Worm (Caenorhabditis elegans) whole organism, L1 larva: ENCODE data around the gene C03C10.7.
A peak's percentile ranks its signal among the peaks of the same experiment; 100 is the strongest.

Experiments used
- C04F5.9 ChIP-seq: sonication (generic microtip); optimal IDR thresholded peaks from 2 replicates; lab custom pipeline; 2016; ENCODE audit warnings: missing genetic modification characterization, missing compliant biosample characterization
- Y116A8C.19 ChIP-seq: sonication (generic microtip); optimal IDR thresholded peaks from 2 replicates; lab custom pipeline; 2016; ENCODE audit warnings: missing compliant biosample characterization, missing genetic modification characterization, borderline replicate concordance
- alr-1 ChIP-seq: fragments of 200-800 bp; sonication (Bioruptor generic); optimal IDR thresholded peaks from 2 replicates; lab custom pipeline; 2018; ENCODE audit warnings: borderline replicate concordance, mild to moderate bottlenecking, missing genetic modification characterization, missing compliant biosample characterization
- aly-2 ChIP-seq: fragments of 150-350 bp; optimal IDR thresholded peaks from 2 replicates; lab custom pipeline; 2014; ENCODE audit warnings: missing biosample characterization, missing genetic modification characterization
- blmp-1 ChIP-seq: fragments of 150-350 bp; optimal IDR thresholded peaks from 2 replicates; lab custom pipeline; 2014; ENCODE audit warnings: missing biosample characterization, missing genetic modification characterization
- ceh-63 ChIP-seq: fragments of 200-800 bp; sonication (Bioruptor generic); optimal IDR thresholded peaks from 2 replicates; lab custom pipeline; 2018; ENCODE audit warnings: mild to moderate bottlenecking, missing genetic modification characterization, missing compliant biosample characterization
- ceh-8 ChIP-seq: fragments of 200-800 bp; sonication (Bioruptor generic); optimal IDR thresholded peaks from 2 replicates; lab custom pipeline; 2018; ENCODE audit warnings: mild to moderate bottlenecking, missing genetic modification characterization, moderate library complexity, missing compliant biosample characterization
- ceh-82 ChIP-seq, 3 experiments: fragments of 150-350 bp in 1 of 3; sonication (generic microtip) in 2 of 3; optimal IDR thresholded peaks; 2 replicates each; lab custom pipeline; 2014 to 2017; ENCODE audit warnings: missing biosample characterization in 3 of 3, missing genetic modification characterization in 3 of 3
- ceh-88 ChIP-seq: fragments of 200-800 bp; sonication (Bioruptor generic); IDR thresholded peaks from 2 replicates; pipeline ENCODE4 v1.3.6; 2022; ENCODE audit warnings: missing genetic modification characterization, missing compliant biosample characterization
- ces-1 ChIP-seq: fragments of 150-350 bp; optimal IDR thresholded peaks from 2 replicates; lab custom pipeline; 2014; ENCODE audit warnings: missing biosample characterization, missing genetic modification reagents, missing genetic modification characterization
- dsc-1 ChIP-seq: sonication (generic microtip); optimal IDR thresholded peaks from 2 replicates; lab custom pipeline; 2016; ENCODE audit warnings: mild to moderate bottlenecking, missing genetic modification characterization, missing compliant biosample characterization
- efl-1 ChIP-seq, 4 experiments: fragments of 150-350 bp; optimal IDR thresholded peaks in 3 of 4; peaks in 1 of 4; 1 replicate in 1 of 4; 2 replicates in 3 of 4; lab custom pipeline; 2014; ENCODE audit warnings: missing biosample characterization in 2 of 4, missing genetic modification characterization in 2 of 4, missing genetic modification reagents in 2 of 4
- elt-2 ChIP-seq: sonication (generic microtip); optimal IDR thresholded peaks from 2 replicates; lab custom pipeline; 2016; ENCODE audit warnings: missing genetic modification characterization, mild to moderate bottlenecking, inconsistent platforms, missing compliant biosample characterization, missing genetic modification reagents
- elt-3 ChIP-seq, 6 experiments: fragments of 150-350 bp in 1 of 6; sonication (generic microtip); optimal IDR thresholded peaks; 2 replicates each; lab custom pipeline; 2017 to 2018; ENCODE audit warnings: missing biosample characterization in 6 of 6, missing genetic modification characterization in 6 of 6, inconsistent platforms in 1 of 6
- ets-5 ChIP-seq: fragments of 200-800 bp; sonication (Bioruptor generic); IDR thresholded peaks from 2 replicates; pipeline ENCODE4 v1.3.6; 2022; ENCODE audit warnings: missing genetic modification characterization, missing compliant biosample characterization
- fkh-4 ChIP-seq: sonication (generic microtip); optimal IDR thresholded peaks from 2 replicates; lab custom pipeline; 2016; ENCODE audit warnings: missing compliant biosample characterization, missing genetic modification characterization, borderline replicate concordance
- fkh-8 ChIP-seq: sonication (generic microtip); optimal IDR thresholded peaks from 2 replicates; lab custom pipeline; 2016; ENCODE audit warnings: mild to moderate bottlenecking, missing genetic modification characterization, missing compliant biosample characterization
- grh-1 ChIP-seq: fragments of 200-800 bp; sonication (Bioruptor generic); IDR thresholded peaks from 2 replicates; pipeline ENCODE4 v1.3.6; 2022; ENCODE audit warnings: missing genetic modification reagents, missing genetic modification characterization, missing compliant biosample characterization
- hlh-17 ChIP-seq: fragments of 200-800 bp; sonication (Bioruptor generic); optimal IDR thresholded peaks from 2 replicates; lab custom pipeline; 2018; ENCODE audit warnings: missing genetic modification characterization, mild to moderate bottlenecking, missing compliant biosample characterization, moderate library complexity, borderline replicate concordance
- hlh-4 ChIP-seq: sonication (generic microtip); optimal IDR thresholded peaks from 2 replicates; lab custom pipeline; 2016; ENCODE audit warnings: mild to moderate bottlenecking, missing genetic modification characterization, missing compliant biosample characterization
- irx-1 ChIP-seq: sonication (generic microtip); optimal IDR thresholded peaks from 2 replicates; lab custom pipeline; 2016; ENCODE audit warnings: missing genetic modification characterization, missing compliant biosample characterization
- isw-1 ChIP-seq: fragments of 200-800 bp; sonication (Bioruptor generic); IDR thresholded peaks from 2 replicates; pipeline ENCODE4 v1.3.6; 2022; ENCODE audit warnings: missing genetic modification characterization, missing compliant biosample characterization
- lin-13 ChIP-seq: fragments of 150-350 bp; optimal IDR thresholded peaks from 2 replicates; lab custom pipeline; 2014; ENCODE audit warnings: missing biosample characterization, missing genetic modification reagents, missing genetic modification characterization
- lin-15B ChIP-seq: fragments of 150-350 bp; sonication (generic microtip); optimal IDR thresholded peaks from 3 replicates; lab custom pipeline; 2014; ENCODE audit warnings: missing biosample characterization, missing genetic modification characterization
- lin-39 ChIP-seq: fragments of 150-350 bp; optimal IDR thresholded peaks from 2 replicates; lab custom pipeline; 2014; ENCODE audit warnings: missing biosample characterization, missing genetic modification reagents, missing genetic modification characterization
- lir-3 ChIP-seq: sonication (generic microtip); optimal IDR thresholded peaks from 2 replicates; lab custom pipeline; 2016; ENCODE audit warnings: mild to moderate bottlenecking, missing genetic modification characterization, moderate library complexity, missing compliant biosample characterization; ENCODE audit not compliant: poor library complexity
- lsy-2 ChIP-seq, 2 experiments: fragments of 150-350 bp; optimal IDR thresholded peaks; 2 replicates each; lab custom pipeline; 2014; ENCODE audit warnings: missing biosample characterization in 2 of 2, missing genetic modification characterization in 2 of 2
- mab-9 ChIP-seq: fragments of 200-800 bp; sonication (Bioruptor generic); IDR thresholded peaks from 2 replicates; pipeline ENCODE4 v1.3.6; 2022; ENCODE audit warnings: missing genetic modification reagents, missing genetic modification characterization, missing compliant biosample characterization
- mep-1 ChIP-seq: fragments of 150-350 bp; optimal IDR thresholded peaks from 2 replicates; lab custom pipeline; 2014; ENCODE audit warnings: missing biosample characterization, missing genetic modification characterization
- nhr-20 ChIP-seq: sonication (generic microtip); optimal IDR thresholded peaks from 2 replicates; lab custom pipeline; 2016; ENCODE audit warnings: mild to moderate bottlenecking, missing genetic modification characterization, missing compliant biosample characterization
- nhr-237 ChIP-seq: fragments of 150-350 bp; optimal IDR thresholded peaks from 2 replicates; lab custom pipeline; 2014; ENCODE audit warnings: missing biosample characterization, missing genetic modification characterization
- nhr-76 ChIP-seq: sonication (generic microtip); optimal IDR thresholded peaks from 2 replicates; lab custom pipeline; 2017; ENCODE audit warnings: missing biosample characterization, missing genetic modification characterization
- nhr-77 ChIP-seq: fragments of 150-350 bp; optimal IDR thresholded peaks from 2 replicates; lab custom pipeline; 2014; ENCODE audit warnings: missing biosample characterization, missing genetic modification characterization
- nhr-84 ChIP-seq: sonication (generic microtip); optimal IDR thresholded peaks from 2 replicates; lab custom pipeline; 2017; ENCODE audit warnings: missing biosample characterization, missing genetic modification characterization
- nhr-85 ChIP-seq: sonication (generic microtip); peaks from one replicate; lab custom pipeline; 2016; ENCODE audit warnings: missing genetic modification characterization, inconsistent platforms, missing compliant biosample characterization
- nhr-90 ChIP-seq: sonication (generic microtip); optimal IDR thresholded peaks from 2 replicates; lab custom pipeline; 2016; ENCODE audit warnings: mild to moderate bottlenecking, missing genetic modification characterization, missing compliant biosample characterization; ENCODE audit not compliant: poor library complexity
- pag-3 ChIP-seq: sonication (generic microtip); optimal IDR thresholded peaks from 2 replicates; lab custom pipeline; 2017; ENCODE audit warnings: missing genetic modification characterization, mild to moderate bottlenecking, missing compliant biosample characterization, antibody characterized with exemption, borderline replicate concordance; ENCODE audit not compliant: insufficient read depth
- pqm-1 ChIP-seq: sonication (generic microtip); optimal IDR thresholded peaks from 3 replicates; lab custom pipeline; 2017; ENCODE audit warnings: missing biosample characterization, missing genetic modification characterization
- rnt-1 ChIP-seq: sonication (generic microtip); optimal IDR thresholded peaks from 2 replicates; lab custom pipeline; 2016; ENCODE audit warnings: mild to moderate bottlenecking, missing genetic modification characterization, moderate library complexity, missing compliant biosample characterization
- snu-23 ChIP-seq: sonication (generic microtip); optimal IDR thresholded peaks from 2 replicates; lab custom pipeline; 2016; ENCODE audit warnings: missing genetic modification characterization, missing compliant biosample characterization
- sptf-1 ChIP-seq: fragments of 150-350 bp; optimal IDR thresholded peaks from 2 replicates; lab custom pipeline; 2014; ENCODE audit warnings: missing biosample characterization, missing genetic modification characterization
- sup-37 ChIP-seq: fragments of 200-800 bp; sonication (Bioruptor generic); optimal IDR thresholded peaks from 2 replicates; lab custom pipeline; 2018; ENCODE audit warnings: mild to moderate bottlenecking, missing genetic modification characterization, missing compliant biosample characterization
- swsn-7 ChIP-seq: sonication (generic microtip); optimal IDR thresholded peaks from 2 replicates; lab custom pipeline; 2016; ENCODE audit warnings: missing genetic modification characterization, missing compliant biosample characterization
- tbx-2 ChIP-seq: sonication (generic microtip); optimal IDR thresholded peaks from 2 replicates; lab custom pipeline; 2016; ENCODE audit warnings: missing genetic modification characterization, missing compliant biosample characterization
- tlp-1 ChIP-seq: fragments of 150-350 bp; optimal IDR thresholded peaks from 2 replicates; lab custom pipeline; 2014; ENCODE audit warnings: missing biosample characterization, missing genetic modification characterization
- unc-130 ChIP-seq: fragments of 150-350 bp; optimal IDR thresholded peaks from 2 replicates; lab custom pipeline; 2017; ENCODE audit warnings: missing biosample characterization, missing genetic modification characterization, inconsistent platforms
- unc-86 ChIP-seq: sonication (generic microtip); optimal IDR thresholded peaks from 2 replicates; lab custom pipeline; 2016; ENCODE audit warnings: missing genetic modification characterization, missing compliant biosample characterization
- vab-15 ChIP-seq: sonication (generic microtip); optimal IDR thresholded peaks from 2 replicates; lab custom pipeline; 2017; ENCODE audit warnings: missing genotype, mild to moderate bottlenecking, missing genetic modification characterization, missing compliant biosample characterization
- xbp-1 ChIP-seq: sonication (generic microtip); optimal IDR thresholded peaks from 2 replicates; lab custom pipeline; 2016; ENCODE audit warnings: missing genetic modification characterization, missing compliant biosample characterization
- zip-4 ChIP-seq: fragments of 200-800 bp; sonication (Bioruptor generic); optimal IDR thresholded peaks from 2 replicates; lab custom pipeline; 2018; ENCODE audit warnings: mild to moderate bottlenecking, missing genetic modification characterization, moderate library complexity, missing compliant biosample characterization
- ztf-11 ChIP-seq, 2 experiments: sonication (generic microtip); optimal IDR thresholded peaks; 2 replicates each; lab custom pipeline; 2016 to 2017; ENCODE audit warnings: missing genetic modification characterization in 2 of 2, missing biosample characterization in 1 of 2, missing compliant biosample characterization in 1 of 2
- ztf-4 ChIP-seq: fragments of 150-350 bp; optimal IDR thresholded peaks from 2 replicates; lab custom pipeline; 2014; ENCODE audit warnings: missing biosample characterization, missing genetic modification characterization

C03C10.7 gene

DNA sequence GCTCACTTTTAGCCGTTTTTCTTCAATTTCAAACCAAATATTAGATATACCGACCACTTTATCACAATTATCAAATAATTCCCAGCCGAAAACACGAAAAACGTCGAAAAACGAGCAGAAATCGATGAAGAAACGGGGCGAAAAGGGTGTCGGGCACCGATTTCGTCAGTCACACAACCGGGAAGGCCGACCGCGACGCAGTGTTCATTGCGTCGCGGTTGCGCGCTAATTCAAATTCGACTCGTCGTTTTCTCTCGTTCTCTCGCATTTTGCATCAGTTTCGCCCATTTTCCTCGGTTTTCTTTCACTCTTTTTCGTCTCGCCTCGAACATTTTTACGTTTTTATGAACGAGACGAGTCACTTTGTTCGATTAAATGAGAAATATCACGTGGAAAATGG, 8.3 kb upstream of the C03C10.7 start (continued):
- no peak for TF ChIP-seq Y116A8C.19 (tag; lab: Kevin White, UChicago)
- TF ChIP-seq mep-1: peak; percentile 79
- peak; percentile 84 for TF ChIP-seq lin-13
- no peak for TF ChIP-seq hlh-4 (tag; lab: Kevin White, UChicago)
- TF ChIP-seq mab-9: no peak
- TF ChIP-seq xbp-1 (tag; lab: Kevin White, UChicago): peak; percentile 61
- peak; percentile 62 for TF ChIP-seq swsn-7 (tag; lab: Kevin White, UChicago)
- TF ChIP-seq pag-3 (tag; lab: Kevin White, UChicago): no peak
- TF ChIP-seq efl-1 (optimal IDR thresholded peaks at IDR 0.05; lab: Kevin White, UChicago): peak; percentile 67 to 89
- TF ChIP-seq efl-1 (GFP tag; optimal IDR thresholded peaks at IDR 0.05 in 1 of 2; lab: Kevin White, UChicago): peak; percentile 91 to 99
- peak; percentile 49 for TF ChIP-seq isw-1
- TF ChIP-seq fkh-8 (tag; lab: Kevin White, UChicago): peak; percentile 67
- no peak for TF ChIP-seq alr-1
- no peak for TF ChIP-seq vab-15 (tag; lab: Kevin White, UChicago)
- TF ChIP-seq ceh-63: no peak
- TF ChIP-seq snu-23 (GFP tag; lab: Kevin White, UChicago): peak; percentile 71
- TF ChIP-seq nhr-84 (tag; lab: Kevin White, UChicago): no peak
- TF ChIP-seq zip-4 (GFP tag; lab: Kevin White, UChicago): no peak
- TF ChIP-seq ceh-88 (GFP tag; lab: Robert Waterston, UW): no peak
- TF ChIP-seq pqm-1: no peak
- TF ChIP-seq nhr-20 (tag; lab: Kevin White, UChicago): peak; percentile 60
- no peak for TF ChIP-seq ceh-8
- TF ChIP-seq nhr-90 (tag; lab: Kevin White, UChicago): peak; percentile 1
- peak; percentile 41 for TF ChIP-seq tbx-2 (tag; lab: Kevin White, UChicago)
- peak; percentile 75 for TF ChIP-seq unc-130 (tag; lab: Kevin White, UChicago)
- peak; percentile 75 for TF ChIP-seq blmp-1 (tag; lab: Kevin White, UChicago)
- TF ChIP-seq grh-1 (GFP tag; lab: Robert Waterston, UW): no peak
- TF ChIP-seq lin-39 (tag; lab: Kevin White, UChicago): no peak
- peak in 2 of 6 experiments; percentile 11 to 64 for TF ChIP-seq elt-3 (tag; optimal IDR thresholded peaks at IDR 0.05; lab: Kevin White, UChicago)
- peak; percentile 45 to 92 (median 57) for TF ChIP-seq ceh-82 (tag; optimal IDR thresholded peaks at IDR 0.05; lab: Kevin White, UChicago)
- peak; percentile 24 for TF ChIP-seq irx-1
- TF ChIP-seq lir-3 (tag; lab: Kevin White, UChicago): no peak
- TF ChIP-seq ztf-11 (tag; optimal IDR thresholded peaks at IDR 0.05; lab: Kevin White, UChicago): no peak
- no peak for TF ChIP-seq nhr-85 (tag; lab: Kevin White, UChicago)
- no peak for TF ChIP-seq ces-1
- TF ChIP-seq C04F5.9 (tag; lab: Kevin White, UChicago): no peak
- peak; percentile 53 for TF ChIP-seq rnt-1 (tag; lab: Kevin White, UChicago)
- TF ChIP-seq unc-86 (tag; lab: Kevin White, UChicago): no peak
- TF ChIP-seq lsy-2 (tag; optimal IDR thresholded peaks at IDR 0.05; lab: Kevin White, UChicago): peak; percentile 58 to 89
- TF ChIP-seq hlh-17 (GFP tag; lab: Kevin White, UChicago): no peak
- no peak for TF ChIP-seq ets-5
- no peak for TF ChIP-seq sptf-1
- no peak for TF ChIP-seq tlp-1 (tag; lab: Kevin White, UChicago)
- TF ChIP-seq nhr-237 (tag; lab: Kevin White, UChicago): peak; percentile 5
- TF ChIP-seq aly-2 (tag; lab: Kevin White, UChicago): no peak
- TF ChIP-seq elt-2 (tag; lab: Kevin White, UChicago): no peak
- TF ChIP-seq dsc-1 (tag; lab: Kevin White, UChicago): peak; percentile 54
- TF ChIP-seq nhr-76 (tag; lab: Kevin White, UChicago): no peak
- TF ChIP-seq fkh-4 (tag; lab: Kevin White, UChicago): no peak
- peak; percentile 28 for TF ChIP-seq ztf-4 (tag; lab: Kevin White, UChicago)
- TF ChIP-seq nhr-77 (tag; lab: Kevin White, UChicago): peak; percentile 74
- peak; percentile 97 for TF ChIP-seq lin-15B
- no peak for TF ChIP-seq sup-37 (GFP tag; lab: Kevin White, UChicago)
